Worm (Caenorhabditis elegans) whole organism, L4 larva: Measurements from ENCODE around the gene F35H12.1.

Source experiments
- daf-8 ChIP-seq: fragments of 200-800 bp; sonication (Bioruptor generic); IDR thresholded peaks from 2 replicates; pipeline ENCODE4 v1.3.6; 2022; ENCODE audit warnings: missing genetic modification characterization, missing compliant biosample characterization
- dve-1 ChIP-seq: sonication (generic microtip); optimal IDR thresholded peaks from 2 replicates; lab custom pipeline; 2017; ENCODE audit warnings: antibody characterized with exemption, mild to moderate bottlenecking, missing genetic modification characterization, missing compliant biosample characterization; ENCODE audit not compliant: insufficient read depth
- gei-8 ChIP-seq: fragments of 200-800 bp; sonication (Bioruptor generic); optimal IDR thresholded peaks from 2 replicates; lab custom pipeline; 2018; ENCODE audit warnings: mild to moderate bottlenecking, missing genetic modification characterization, missing compliant biosample characterization
- mdl-1 ChIP-seq, 2 experiments: fragments of 150-350 bp in 1 of 2; sonication (generic microtip) in 1 of 2; optimal IDR thresholded peaks; 2 replicates each; lab custom pipeline; 2014 to 2017; ENCODE audit warnings: missing biosample characterization in 2 of 2, missing genetic modification characterization in 2 of 2
- nhr-237 ChIP-seq: sonication (generic microtip); optimal IDR thresholded peaks from 2 replicates; lab custom pipeline; 2017; ENCODE audit warnings: missing biosample characterization, missing genetic modification characterization
- pha-4 ChIP-seq, 2 experiments: fragments of 150-350 bp in 1 of 2; fragments of 200-800 bp in 1 of 2; sonication (Bioruptor generic) in 1 of 2; IDR thresholded peaks in 1 of 2; optimal IDR thresholded peaks in 1 of 2; 2 replicates each; pipeline versions ENCODE4 v1.3.6 to Lab custom; 2014 to 2022; ENCODE audit warnings: missing genetic modification characterization in 2 of 2, missing genetic modification reagents in 2 of 2, missing biosample characterization in 1 of 2, missing compliant biosample characterization in 1 of 2
- unc-62 ChIP-seq, 3 experiments: fragments of 150-350 bp in 1 of 3; sonication (generic microtip); optimal IDR thresholded peaks in 2 of 3; peaks in 1 of 3; 1 replicate in 1 of 3; 2 replicates in 2 of 3; lab custom pipeline; 2014 to 2017; ENCODE audit warnings: missing biosample characterization in 3 of 3, missing genetic modification characterization in 3 of 3, missing genetic modification reagents in 3 of 3, missing genotype in 1 of 3
- ztf-11 ChIP-seq: fragments of 150-350 bp; optimal IDR thresholded peaks from 2 replicates; lab custom pipeline; 2014; ENCODE audit warnings: missing biosample characterization, missing genetic modification characterization

ce11 chrX:947885-948284 is 14.3 kb downstream of the F35H12.1 start:
- TF ChIP-seq ztf-11 (no peak), unc-62 (GFP tag; optimal IDR thresholded peaks at IDR 0.05 in 1 of 2; lab: Kevin White, UChicago) (peak in 1 of 2 experiments; percentile 62), unc-62 (tag; optimal IDR thresholded peaks at IDR 0.05; lab: Kevin White, UChicago) (no peak), pha-4 (GFP tag; IDR thresholded peaks at IDR 0.05; lab: Robert Waterston, UW) (no peak), pha-4 (tag; optimal IDR thresholded peaks at IDR 0.05; lab: Kevin White, UChicago) (no peak), daf-8 (GFP tag; lab: Robert Waterston, UW) (no peak), gei-8 (GFP tag; lab: Kevin White, UChicago) (no peak), dve-1 (tag; lab: Kevin White, UChicago) (no peak), mdl-1 (tag; optimal IDR thresholded peaks at IDR 0.05; lab: Kevin White, UChicago) (no peak), nhr-237 (tag; lab: Kevin White, UChicago) (no peak)
